Worm (Caenorhabditis elegans): ENCODE data around the gene Y40B10A.11.

DNA sequence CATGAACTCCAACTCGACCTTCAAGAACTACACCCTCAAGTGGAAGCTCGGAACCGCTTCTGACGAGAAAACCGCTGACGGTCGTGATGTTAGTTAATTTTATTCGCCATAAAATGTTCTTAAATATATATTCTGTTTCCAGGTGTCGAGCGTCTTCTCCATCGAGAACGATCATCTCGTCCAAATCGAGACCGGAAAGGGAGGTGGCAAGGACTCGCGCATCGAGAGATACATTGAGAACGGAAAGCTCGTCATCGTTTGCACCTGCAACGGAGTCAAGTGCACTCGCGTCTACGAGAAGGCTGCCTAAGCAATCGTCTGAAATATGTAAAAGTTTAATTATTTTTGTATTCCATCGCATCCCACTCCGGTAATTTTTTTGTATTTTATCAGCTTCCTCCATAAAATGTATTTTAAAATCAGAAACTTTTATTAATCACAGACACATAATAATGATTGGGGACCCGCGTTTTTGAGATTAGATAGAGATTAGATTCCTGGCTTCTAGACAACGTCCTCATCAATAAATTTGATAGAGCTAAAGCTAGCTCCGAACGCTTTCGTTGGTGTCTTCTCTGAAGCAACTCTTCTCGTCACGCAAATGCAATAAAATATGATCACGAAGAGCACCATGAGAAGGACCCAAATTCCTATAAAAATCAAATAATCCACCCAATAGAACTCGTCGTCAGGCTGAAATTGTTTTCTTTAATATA is 17.5 kb upstream of the Y40B10A.11 start:
- TF ChIP-seq flt-1 (GFP tag; IDR thresholded peaks at IDR 0.05) (no peak), klf-2 (GFP tag; conservative IDR thresholded peaks at IDR 0.05) (no peak), cog-1 (tag; optimal IDR thresholded peaks at IDR 0.05) (no peak), ztf-23 (GFP tag; IDR thresholded peaks at IDR 0.05) (no peak), tab-1 (GFP tag; IDR thresholded peaks at IDR 0.05) (no peak), T22C8.4 (GFP tag; IDR thresholded peaks at IDR 0.05) (no peak), ref-1 (GFP tag; conservative IDR thresholded peaks at IDR 0.05) (no peak)
